Worm (Caenorhabditis elegans) whole organism, mixed stage, embryonic: ENCODE results near the gene str-134.

Source experiments
- blmp-1 ChIP-seq: fragments of 150-350 bp; optimal IDR thresholded peaks from 2 replicates; lab custom pipeline; 2014; ENCODE audit warnings: missing biosample characterization, missing genetic modification characterization
- ceh-43 ChIP-seq: fragments of 200-800 bp; sonication (Bioruptor generic); optimal IDR thresholded peaks from 2 replicates; lab custom pipeline; 2018; ENCODE audit warnings: mild to moderate bottlenecking, missing genetic modification characterization, moderate library complexity, missing compliant biosample characterization
- elt-1 ChIP-seq: sonication (generic microtip); optimal IDR thresholded peaks from 2 replicates; lab custom pipeline; 2017; ENCODE audit warnings: missing genetic modification characterization, mild to moderate bottlenecking, missing compliant biosample characterization, antibody characterized with exemption, moderate library complexity, borderline replicate concordance; ENCODE audit not compliant: insufficient read depth
- flh-1 ChIP-seq: fragments of 200-800 bp; sonication (Bioruptor generic); optimal IDR thresholded peaks from 2 replicates; lab custom pipeline; 2018; ENCODE audit warnings: mild to moderate bottlenecking, missing genetic modification characterization, moderate library complexity, missing compliant biosample characterization
- lin-13 ChIP-seq: fragments of 150-350 bp; optimal IDR thresholded peaks from 2 replicates; lab custom pipeline; 2014; ENCODE audit warnings: missing biosample characterization, missing genetic modification characterization
- mab-5 ChIP-seq: fragments of 150-350 bp; optimal IDR thresholded peaks from 2 replicates; lab custom pipeline; 2014; ENCODE audit warnings: missing biosample characterization, missing genetic modification characterization
- nhr-237 ChIP-seq: fragments of 150-350 bp; optimal IDR thresholded peaks from 2 replicates; lab custom pipeline; 2014; ENCODE audit warnings: missing biosample characterization, missing genetic modification characterization
- nhr-28 ChIP-seq: fragments of 150-350 bp; optimal IDR thresholded peaks from 2 replicates; lab custom pipeline; 2014; ENCODE audit warnings: missing biosample characterization, missing genetic modification characterization
- nhr-76 ChIP-seq: sonication (generic microtip); optimal IDR thresholded peaks from 2 replicates; lab custom pipeline; 2017; ENCODE audit warnings: missing biosample characterization, missing genetic modification characterization
- unc-62 ChIP-seq: fragments of 150-350 bp; optimal IDR thresholded peaks from 2 replicates; lab custom pipeline; 2014; ENCODE audit warnings: missing biosample characterization, missing genetic modification reagents, missing genetic modification characterization
- zip-8 ChIP-seq: fragments of 150-350 bp; optimal IDR thresholded peaks from 2 replicates; lab custom pipeline; 2014; ENCODE audit warnings: missing biosample characterization, missing genetic modification characterization
- ztf-11 ChIP-seq: fragments of 150-350 bp; optimal IDR thresholded peaks from 2 replicates; lab custom pipeline; 2014; ENCODE audit warnings: missing biosample characterization, missing genetic modification characterization

ce11 chrV:743348-743747 is at the start of gene str-134:
- no peak for TF ChIP-seq nhr-237 (tag; lab: Kevin White, UChicago)
- TF ChIP-seq unc-62 (GFP tag; lab: Kevin White, UChicago): no peak
- no peak for TF ChIP-seq elt-1
- TF ChIP-seq nhr-76 (tag; lab: Kevin White, UChicago): no peak
- no peak for TF ChIP-seq blmp-1
- no peak for TF ChIP-seq nhr-28
- TF ChIP-seq zip-8: no peak
- no peak for TF ChIP-seq ztf-11 (tag; lab: Kevin White, UChicago)
- no peak for TF ChIP-seq flh-1 (GFP tag; lab: Kevin White, UChicago)
- no peak for TF ChIP-seq lin-13 (tag; lab: Kevin White, UChicago)
- TF ChIP-seq ceh-43 (GFP tag; lab: Kevin White, UChicago): no peak
- TF ChIP-seq mab-5 (tag; lab: Kevin White, UChicago): no peak
